Fruit fly (Drosophila melanogaster) whole organism, embryonic: ENCODE results near the gene CG10513.

Source experiments
- B-H2 ChIP-seq: fragments of 200-800 bp; sonication (Bioruptor generic); optimal IDR thresholded peaks from 2 replicates; lab custom pipeline; 2018; ENCODE audit warnings: missing biosample characterization, mild to moderate bottlenecking, missing genetic modification characterization
- CG10366 ChIP-seq: fragments of 200-800 bp; sonication (Bioruptor generic); IDR thresholded peaks from 2 replicates; pipeline ENCODE4 v1.3.6; 2022; ENCODE audit warnings: missing biosample characterization, missing genetic modification characterization
- CG13296 ChIP-seq: fragments of 200-800 bp; sonication (Bioruptor generic); optimal IDR thresholded peaks from 3 replicates; lab custom pipeline; 2018; ENCODE audit warnings: missing biosample characterization, mild to moderate bottlenecking, missing genetic modification characterization
- CG13894 ChIP-seq: fragments of 200-800 bp; sonication (Bioruptor generic); optimal IDR thresholded peaks from 3 replicates; lab custom pipeline; 2018; ENCODE audit warnings: missing biosample characterization, mild to moderate bottlenecking, missing genetic modification characterization, moderate library complexity
- CG14014 ChIP-seq: fragments of 200-800 bp; sonication (Bioruptor generic); IDR thresholded peaks from 2 replicates; pipeline ENCODE4 v1.3.6; 2022; ENCODE audit warnings: missing biosample characterization, missing genetic modification characterization
- CG15514 ChIP-seq: fragments of 200-800 bp; sonication (Bioruptor generic); optimal IDR thresholded peaks from 3 replicates; lab custom pipeline; 2017; ENCODE audit warnings: missing biosample characterization, missing genetic modification characterization, mild to moderate bottlenecking, moderate library complexity, missing genetic modification reagents
- CG15601 ChIP-seq: fragments of 200-800 bp; sonication (Bioruptor generic); optimal IDR thresholded peaks from 3 replicates; lab custom pipeline; 2019; ENCODE audit warnings: missing biosample characterization, mild to moderate bottlenecking, missing genetic modification characterization, moderate library complexity
- CG17359 ChIP-seq: fragments of 200-800 bp; sonication (Bioruptor generic); optimal IDR thresholded peaks from 3 replicates; lab custom pipeline; 2018; ENCODE audit warnings: missing biosample characterization, mild to moderate bottlenecking, missing genetic modification characterization, moderate library complexity
- CG17361 ChIP-seq: fragments of 200-800 bp; sonication (Bioruptor generic); IDR thresholded peaks from 3 replicates; pipeline ENCODE4 v1.3.6; 2022; ENCODE audit warnings: missing biosample characterization, missing genetic modification characterization
- CG18619 ChIP-seq: fragments of 200-800 bp; sonication (Bioruptor generic); optimal IDR thresholded peaks from 3 replicates; lab custom pipeline; 2017; ENCODE audit warnings: missing biosample characterization, mild to moderate bottlenecking, missing genetic modification characterization
- CG2116 ChIP-seq: fragments of 200-800 bp; sonication (Bioruptor generic); optimal IDR thresholded peaks from 3 replicates; lab custom pipeline; 2018; ENCODE audit warnings: missing biosample characterization, mild to moderate bottlenecking, missing genetic modification characterization
- CG2202 ChIP-seq: fragments of 200-800 bp; sonication (Bioruptor generic); optimal IDR thresholded peaks from 2 replicates; lab custom pipeline; 2018; ENCODE audit warnings: missing biosample characterization, mild to moderate bottlenecking, missing genetic modification characterization
- CG2875 ChIP-seq: fragments of 200-800 bp; sonication (Bioruptor generic); optimal IDR thresholded peaks from 2 replicates; lab custom pipeline; 2017; ENCODE audit warnings: missing biosample characterization, mild to moderate bottlenecking, missing genetic modification characterization, missing genetic modification reagents
- CG3163 ChIP-seq: fragments of 200-800 bp; sonication (Bioruptor generic); optimal IDR thresholded peaks from 3 replicates; lab custom pipeline; 2016; ENCODE audit warnings: missing biosample characterization, missing genetic modification characterization
- CG33213 ChIP-seq: fragments of 200-800 bp; sonication (Bioruptor generic); optimal IDR thresholded peaks from 3 replicates; lab custom pipeline; 2016; ENCODE audit warnings: missing biosample characterization, missing genetic modification characterization
- CG34224 ChIP-seq: fragments of 200-800 bp; sonication (Bioruptor generic); IDR thresholded peaks from 3 replicates; pipeline ENCODE4 v1.3.6; 2022; ENCODE audit warnings: missing biosample characterization, missing genetic modification characterization; ENCODE audit not compliant: partially characterized antibody
- CG3995 ChIP-seq: fragments of 200-800 bp; sonication (Bioruptor generic); optimal IDR thresholded peaks from 3 replicates; lab custom pipeline; 2016; ENCODE audit warnings: missing biosample characterization, missing genetic modification characterization
- CG6791 ChIP-seq: fragments of 200-800 bp; sonication (Bioruptor generic); IDR thresholded peaks from 3 replicates; pipeline ENCODE4 v1.3.6; 2022; ENCODE audit warnings: missing biosample characterization, missing genetic modification characterization; ENCODE audit not compliant: partially characterized antibody
- CG7745 ChIP-seq: fragments of 200-800 bp; sonication (Bioruptor generic); optimal IDR thresholded peaks from 2 replicates; lab custom pipeline; 2018; ENCODE audit warnings: missing biosample characterization, mild to moderate bottlenecking, missing genetic modification characterization, moderate library complexity
- CG7987 ChIP-seq: fragments of 200-800 bp; sonication (Bioruptor generic); optimal IDR thresholded peaks from 2 replicates; lab custom pipeline; 2018; ENCODE audit warnings: missing biosample characterization, mild to moderate bottlenecking, missing genetic modification characterization, moderate library complexity
- CG9437 ChIP-seq: fragments of 200-800 bp; sonication (Bioruptor generic); optimal IDR thresholded peaks from 2 replicates; lab custom pipeline; 2018; ENCODE audit warnings: missing biosample characterization, mild to moderate bottlenecking, missing genetic modification characterization
- CG9797 ChIP-seq: fragments of 200-800 bp; sonication (Bioruptor generic); optimal IDR thresholded peaks from 3 replicates; lab custom pipeline; 2018; ENCODE audit warnings: missing biosample characterization, mild to moderate bottlenecking, missing genetic modification characterization
- Dp ChIP-seq: fragments of 200-800 bp; sonication (Bioruptor generic); optimal IDR thresholded peaks from 2 replicates; lab custom pipeline; 2018; ENCODE audit warnings: missing biosample characterization, mild to moderate bottlenecking, missing genetic modification characterization, moderate library complexity
- E2f2 ChIP-seq: fragments of 200-800 bp; sonication (Bioruptor generic); IDR thresholded peaks from 2 replicates; pipeline ENCODE4 v1.3.6; 2022; ENCODE audit warnings: missing biosample characterization, missing genetic modification characterization
- HLH4C ChIP-seq: fragments of 200-800 bp; sonication (Bioruptor generic); IDR thresholded peaks from 3 replicates; pipeline ENCODE4 v1.3.6; 2022; ENCODE audit warnings: missing biosample characterization, missing genetic modification characterization; ENCODE audit not compliant: partially characterized antibody
- HmgZ ChIP-seq: fragments of 200-800 bp; sonication (Bioruptor generic); optimal IDR thresholded peaks from 2 replicates; lab custom pipeline; 2018; ENCODE audit warnings: missing biosample characterization, mild to moderate bottlenecking, missing genetic modification characterization
- Hmr ChIP-seq: fragments of 200-800 bp; sonication (Bioruptor generic); optimal IDR thresholded peaks from 3 replicates; lab custom pipeline; 2017; ENCODE audit warnings: mild to moderate bottlenecking, missing biosample characterization, missing genetic modification reagents, missing genetic modification characterization
- Lpt ChIP-seq: fragments of >200 bp; optimal IDR thresholded peaks from 2 replicates; lab custom pipeline; 2018; ENCODE audit warnings: missing biosample characterization, missing genetic modification characterization
- Mes4 ChIP-seq: fragments of 200-800 bp; sonication (Bioruptor generic); optimal IDR thresholded peaks from 2 replicates; lab custom pipeline; 2016; ENCODE audit warnings: missing biosample characterization, missing genetic modification characterization
- Myb ChIP-seq: fragments of 200-800 bp; sonication (Bioruptor generic); optimal IDR thresholded peaks from 2 replicates; lab custom pipeline; 2016; ENCODE audit warnings: missing biosample characterization, missing genetic modification characterization
- Ptx1 ChIP-seq: fragments of 200-800 bp; sonication (Bioruptor generic); IDR thresholded peaks from 2 replicates; pipeline ENCODE4 v1.3.6; 2022; ENCODE audit warnings: missing biosample characterization, missing genetic modification characterization
- Rx ChIP-seq: fragments of 200-800 bp; sonication (Bioruptor generic); IDR thresholded peaks from 2 replicates; pipeline ENCODE4 v1.3.6; 2022; ENCODE audit warnings: missing biosample characterization, missing genetic modification characterization
- Ssrp ChIP-seq: fragments of 200-800 bp; sonication (Bioruptor generic); optimal IDR thresholded peaks from 2 replicates; lab custom pipeline; 2018; ENCODE audit warnings: missing biosample characterization, mild to moderate bottlenecking, missing genetic modification characterization, moderate library complexity
- YL-1 ChIP-seq: fragments of 200-800 bp; sonication (Bioruptor generic); optimal IDR thresholded peaks from 3 replicates; lab custom pipeline; 2017; ENCODE audit warnings: missing biosample characterization, mild to moderate bottlenecking, missing genetic modification characterization
- croc ChIP-seq: fragments of 200-800 bp; sonication (Bioruptor generic); conservative IDR thresholded peaks from 3 replicates; pipeline ENCODE4 v1.3.6; 2022; ENCODE audit warnings: missing biosample characterization, missing genetic modification characterization
- dm ChIP-seq: fragments of 200-800 bp; sonication (Bioruptor generic); optimal IDR thresholded peaks from 3 replicates; lab custom pipeline; 2016; ENCODE audit warnings: missing biosample characterization, missing genetic modification characterization
- dpn ChIP-seq, 2 experiments: fragments of 200-800 bp; sonication (Bioruptor generic); optimal IDR thresholded peaks; 3 replicates each; lab custom pipeline; 2016; ENCODE audit warnings: missing biosample characterization in 2 of 2, missing genetic modification characterization in 2 of 2
- fd102C ChIP-seq: fragments of 200-800 bp; sonication (Bioruptor generic); optimal IDR thresholded peaks from 2 replicates; lab custom pipeline; 2018; ENCODE audit warnings: missing biosample characterization, mild to moderate bottlenecking, missing genetic modification characterization, moderate library complexity
- fd64A ChIP-seq: fragments of 200-800 bp; sonication (Bioruptor generic); optimal IDR thresholded peaks from 3 replicates; lab custom pipeline; 2018; ENCODE audit warnings: missing biosample characterization, mild to moderate bottlenecking, missing genetic modification characterization
- gfzf ChIP-seq: fragments of 200-800 bp; sonication (Bioruptor generic); optimal IDR thresholded peaks from 2 replicates; lab custom pipeline; 2016; ENCODE audit warnings: missing biosample characterization, mild to moderate bottlenecking, missing genetic modification characterization, moderate library complexity
- insv ChIP-seq, 2 experiments: fragments of 200-800 bp; sonication (Bioruptor generic); optimal IDR thresholded peaks; 3 replicates each; lab custom pipeline; 2016 to 2018; ENCODE audit warnings: missing biosample characterization in 2 of 2, missing genetic modification characterization in 2 of 2
- ken ChIP-seq: fragments of 200-800 bp; sonication (Bioruptor generic); IDR thresholded peaks from 3 replicates; pipeline ENCODE4 v1.3.6; 2022; ENCODE audit warnings: missing biosample characterization, missing genetic modification characterization
- knrl ChIP-seq: fragments of 200-800 bp; sonication (Bioruptor generic); IDR thresholded peaks from 3 replicates; pipeline ENCODE4 v1.3.6; 2022; ENCODE audit warnings: missing biosample characterization, missing genetic modification characterization; ENCODE audit not compliant: partially characterized antibody
- sd ChIP-seq: fragments of 200-800 bp; sonication (Bioruptor generic); optimal IDR thresholded peaks from 3 replicates; lab custom pipeline; 2018; ENCODE audit warnings: missing biosample characterization, mild to moderate bottlenecking, missing genetic modification characterization, moderate library complexity
- sug ChIP-seq: fragments of 200-800 bp; optimal IDR thresholded peaks from 2 replicates; lab custom pipeline; 2019; ENCODE audit warnings: missing biosample characterization, mild to moderate bottlenecking, missing genetic modification characterization, moderate library complexity
- tx ChIP-seq: fragments of 200-800 bp; sonication (Bioruptor generic); optimal IDR thresholded peaks from 2 replicates; lab custom pipeline; 2016; ENCODE audit warnings: missing biosample characterization, missing genetic modification characterization
- unc-4 ChIP-seq: fragments of 200-800 bp; sonication (Bioruptor generic); IDR thresholded peaks from 2 replicates; pipeline ENCODE4 v1.3.6; 2022; ENCODE audit warnings: missing biosample characterization, missing genetic modification characterization; ENCODE audit not compliant: partially characterized antibody
- z ChIP-seq: fragments of 200-800 bp; sonication (Bioruptor generic); IDR thresholded peaks from 3 replicates; pipeline ENCODE4 v1.3.6; 2022; ENCODE audit warnings: missing biosample characterization, missing genetic modification characterization

The CG10513 gene

DNA sequence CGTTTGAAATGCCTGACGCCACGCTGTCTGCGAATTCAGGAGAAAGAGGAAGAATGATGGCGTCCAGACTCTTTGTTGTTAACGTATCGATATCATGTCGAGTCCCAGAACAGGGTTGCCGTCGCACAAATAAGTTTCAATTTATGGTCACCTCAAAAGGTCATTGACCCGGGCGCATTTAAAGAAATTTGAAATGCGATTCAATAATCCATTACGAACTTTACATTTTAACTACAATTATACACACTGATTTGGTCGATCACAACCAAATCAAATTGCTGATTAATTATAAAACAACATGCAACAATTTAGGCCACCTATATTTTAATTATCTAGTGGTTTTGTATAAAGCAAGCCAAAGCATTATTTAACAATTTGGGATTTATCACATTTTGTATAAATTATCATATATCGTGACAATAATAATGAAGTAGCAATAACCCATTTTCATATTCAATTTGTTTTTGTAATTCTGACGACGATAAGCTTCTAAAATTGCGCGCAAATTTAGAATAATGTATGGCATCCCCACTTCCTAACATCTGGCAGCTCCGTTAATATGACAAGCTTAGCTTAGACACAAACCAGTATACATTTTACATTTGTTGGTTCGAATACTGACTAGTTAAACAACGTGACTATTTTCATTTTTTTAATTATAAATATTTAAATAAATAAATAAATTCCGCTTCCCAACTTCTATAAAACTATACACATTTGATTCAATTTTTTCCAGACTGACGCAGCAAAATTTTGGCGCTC, 31.8 kb downstream of the CG10513 start, which contains the start of gene bam (continued):
- TF ChIP-seq CG17361 (GFP tag; lab: Robert Waterston, UW) (0 out of 3 replicates have a peak, but pooled peaks have one; percentile 24), gfzf (GFP tag; lab: Kevin White, UChicago) (peak; percentile 41), CG9797 (no peak), CG6791 (GFP tag; lab: Robert Waterston, UW) (0 out of 3 replicates have a peak, but pooled peaks have one; percentile 47), Lpt (GFP tag; lab: Kevin White, UChicago) (no peak), B-H2 (GFP tag; lab: Kevin White, UChicago) (peak; percentile 58), CG14014 (no peak), dpn (GFP tag; optimal IDR thresholded peaks at IDR 0.05; lab: Kevin White, UChicago) (peak in 1 of 2 experiments; percentile 24), CG3995 (GFP tag; lab: Kevin White, UChicago) (peak; percentile 38), unc-4 (GFP tag; lab: Robert Waterston, UW) (0 out of 2 replicates have a peak, but pooled peaks have one; percentile 20), Ssrp (tag; lab: Kevin White, UChicago) (peak; percentile 34), CG7987 (GFP tag; lab: Kevin White, UChicago) (no peak), Hmr (GFP tag; lab: Kevin White, UChicago) (peak; percentile 59), CG34224 (GFP tag; lab: Robert Waterston, UW) (no peak), CG3163 (GFP tag; lab: Kevin White, UChicago) (no peak), Mes4 (GFP tag; lab: Kevin White, UChicago) (no peak), E2f2 (peak; percentile 97), CG13894 (peak; percentile 27), CG2116 (GFP tag; lab: Kevin White, UChicago) (peak; percentile 36), sug (tag; lab: Kevin White, UChicago) (peak; percentile 46), CG15514 (GFP tag; lab: Kevin White, UChicago) (peak; percentile 89), fd64A (GFP tag; lab: Kevin White, UChicago) (no peak), CG7745 (no peak), YL-1 (GFP tag; lab: Kevin White, UChicago) (peak; percentile 18), dm (GFP tag; lab: Kevin White, UChicago) (no peak), sd (tag; lab: Kevin White, UChicago) (peak; percentile 52), CG18619 (GFP tag; lab: Kevin White, UChicago) (no peak), Ptx1 (GFP tag; lab: Robert Waterston, UW) (no peak), CG9437 (no peak), fd102C (GFP tag; lab: Kevin White, UChicago) (no peak), HmgZ (tag; lab: Kevin White, UChicago) (peak; percentile 67), Dp (GFP tag; lab: Kevin White, UChicago) (peak; percentile 97), tx (GFP tag; lab: Kevin White, UChicago) (no peak), ken (GFP tag; lab: Robert Waterston, UW) (0 out of 3 replicates have a peak, but pooled peaks have one; percentile 37), Rx (GFP tag; lab: Robert Waterston, UW) (no peak), CG13296 (GFP tag; lab: Kevin White, UChicago) (no peak), z (GFP tag; lab: Robert Waterston, UW) (no peak), CG15601 (peak; percentile 22), knrl (peak; percentile 54; the same call in 2 of the 3 replicates), insv (GFP tag; optimal IDR thresholded peaks at IDR 0.05; lab: Kevin White, UChicago) (peak in 1 of 2 experiments; percentile 46), croc (GFP tag; lab: Robert Waterston, UW) (no peak), HLH4C (no peak), CG17359 (no peak), CG33213 (GFP tag; lab: Kevin White, UChicago) (peak; percentile 19), CG2202 (no peak), CG10366 (GFP tag; lab: Robert Waterston, UW) (no peak), CG2875 (no peak), Myb (GFP tag; lab: Kevin White, UChicago) (peak; percentile 51)
